Fruit fly (Drosophila melanogaster): ENCODE data around the gene Cpsf6.

Gene Cpsf6

DNA sequence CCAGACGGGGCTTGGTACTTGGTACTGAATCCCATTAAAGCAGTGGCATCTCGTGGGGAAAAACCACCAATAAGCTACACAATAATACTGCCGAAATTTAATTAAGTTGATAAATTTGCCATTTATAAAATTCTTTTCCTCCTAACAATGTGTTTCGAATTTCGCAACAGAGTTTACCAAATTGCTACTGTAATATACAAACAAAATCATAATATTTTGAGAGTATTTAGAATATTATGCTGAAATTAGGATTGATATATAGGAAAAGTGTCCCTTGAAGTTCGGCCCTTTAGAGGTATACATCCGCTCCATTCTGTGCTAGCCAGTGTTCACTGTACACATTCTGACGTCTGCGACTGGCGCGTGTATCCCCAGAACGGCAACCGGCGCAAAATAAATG is 30.7 kb downstream of the Cpsf6 start (continued):
- TF ChIP-seq phol (tag; optimal IDR thresholded peaks at IDR 0.05) = no peak
- TF ChIP-seq Nf-YB (GFP tag; optimal IDR thresholded peaks at IDR 0.05) = no peak
- TF ChIP-seq caup (GFP tag; optimal IDR thresholded peaks at IDR 0.05; ENCODE audit: severe bottlenecking) = no peak
- TF ChIP-seq CG10543 (GFP tag; optimal IDR thresholded peaks at IDR 0.05) = peak; percentile 8
- no peak for TF ChIP-seq CG3065 (GFP tag; optimal IDR thresholded peaks at IDR 0.05)
- no peak for TF ChIP-seq esg (GFP tag; conservative IDR thresholded peaks at IDR 0.05)
- TF ChIP-seq Gsc (GFP tag; IDR thresholded peaks at IDR 0.05) = no peak
- TF ChIP-seq sna (GFP tag; IDR thresholded peaks at IDR 0.05; ENCODE audit: partially characterized antibody) = no peak
- peak; percentile 32 for TF ChIP-seq lilli (GFP tag; optimal IDR thresholded peaks at IDR 0.05)
- TF ChIP-seq h (optimal IDR thresholded peaks at IDR 0.05) = no peak
- TF ChIP-seq sens (GFP tag) = peak; percentile 55
- peak; percentile 43; the same call in 2 of the 3 replicates for TF ChIP-seq row (GFP tag; IDR thresholded peaks at IDR 0.05)
- no peak for TF ChIP-seq CG9727 (GFP tag; optimal IDR thresholded peaks at IDR 0.05)
- TF ChIP-seq CG6765 (GFP tag; optimal IDR thresholded peaks at IDR 0.05) = no peak
- TF ChIP-seq lola (GFP tag; optimal IDR thresholded peaks at IDR 0.05) = no peak
- no peak for TF ChIP-seq CG12769 (tag; optimal IDR thresholded peaks at IDR 0.05)
- TF ChIP-seq CG12659 (GFP tag; optimal IDR thresholded peaks at IDR 0.05) = peak; percentile 18
- no peak for TF ChIP-seq MBD-R2 (GFP tag; IDR thresholded peaks at IDR 0.05)
- no peak for TF ChIP-seq CG10431 (GFP tag; optimal IDR thresholded peaks at IDR 0.05)
- no peak for TF ChIP-seq jing (GFP tag; optimal IDR thresholded peaks at IDR 0.05)
- no peak for TF ChIP-seq CG12391 (tag; optimal IDR thresholded peaks at IDR 0.05)
- TF ChIP-seq NC2α (GFP tag; optimal IDR thresholded peaks at IDR 0.05) = no peak
- peak; percentile 16 for TF ChIP-seq CG13424 (tag; optimal IDR thresholded peaks at IDR 0.05)
- no peak for TF ChIP-seq so (GFP tag; IDR thresholded peaks at IDR 0.05)
- TF ChIP-seq CG34376 (GFP tag; optimal IDR thresholded peaks at IDR 0.05) = no peak
- peak; percentile 18 for TF ChIP-seq Oli (tag; optimal IDR thresholded peaks at IDR 0.05)
- TF ChIP-seq CG18599 (GFP tag; optimal IDR thresholded peaks at IDR 0.05) = peak; percentile 59
- peak; percentile 14 for TF ChIP-seq cwo (GFP tag; optimal IDR thresholded peaks at IDR 0.05)
- peak; percentile 83 for TF ChIP-seq Ets65A (GFP tag)
- peak; percentile 36; the same call in 1 of the 2 replicates for TF ChIP-seq slbo (GFP tag; IDR thresholded peaks at IDR 0.05)
- 0 out of 3 replicates have a peak, but pooled peaks have one; percentile 19 for TF ChIP-seq CG11093 (GFP tag; IDR thresholded peaks at IDR 0.05)
- no peak for TF ChIP-seq CG30431 (GFP tag; optimal IDR thresholded peaks at IDR 0.05)
- no peak for TF ChIP-seq TFAM (GFP tag; optimal IDR thresholded peaks at IDR 0.05)
- TF ChIP-seq Ptx1 (GFP tag; IDR thresholded peaks at IDR 0.05) = 0 out of 2 replicates have a peak, but pooled peaks have one; percentile 33
- no peak for TF ChIP-seq chif (GFP tag; optimal IDR thresholded peaks at IDR 0.05)
- TF ChIP-seq CG2120 (GFP tag; optimal IDR thresholded peaks at IDR 0.05) = peak; percentile 64
- TF ChIP-seq knrl (GFP tag; IDR thresholded peaks at IDR 0.05; ENCODE audit: partially characterized antibody) = no peak
- TF ChIP-seq Fer3 (tag; optimal IDR thresholded peaks at IDR 0.05) = peak; percentile 17
- TF ChIP-seq CG6254 (GFP tag; optimal IDR thresholded peaks at IDR 0.05) = no peak
- no peak for TF ChIP-seq Sry-δ (GFP tag; optimal IDR thresholded peaks at IDR 0.05)
- TF ChIP-seq CG10209 (GFP tag; optimal IDR thresholded peaks at IDR 0.05) = peak; percentile 11
- TF ChIP-seq BEAF-32 (GFP tag; optimal IDR thresholded peaks at IDR 0.05) = no peak
- peak; percentile 26; the same call in 1 of the 2 replicates for TF ChIP-seq CG32532 (GFP tag; IDR thresholded peaks at IDR 0.05)
- TF ChIP-seq CG2678 (tag; optimal IDR thresholded peaks at IDR 0.05) = no peak
- peak; percentile 21 for TF ChIP-seq Xbp1 (GFP tag; optimal IDR thresholded peaks at IDR 0.05)
- TF ChIP-seq CG16779 (GFP tag; IDR thresholded peaks at IDR 0.05) = no peak
- TF ChIP-seq nmo (GFP tag; optimal IDR thresholded peaks at IDR 0.05) = no peak
- TF ChIP-seq CG4328 (GFP tag; optimal IDR thresholded peaks at IDR 0.05) = no peak
- TF ChIP-seq vvl (GFP tag; IDR thresholded peaks at IDR 0.05) = no peak
- peak; percentile 33 for TF ChIP-seq Meics (GFP tag; optimal IDR thresholded peaks at IDR 0.05)
- no peak for TF ChIP-seq eyg (GFP tag; optimal IDR thresholded peaks at IDR 0.05)

All from whole organism, embryonic.